Fruit fly (Drosophila melanogaster) whole organism, wandering third instar larva: ENCODE measurements around the gene CG4455.

Experiments used
- Hr83 ChIP-seq: fragments of 200-300 bp; sonication (Bioruptor generic); optimal IDR thresholded peaks from 2 replicates; lab custom pipeline; 2016; ENCODE audit warnings: missing biosample characterization, mild to moderate bottlenecking, missing genetic modification characterization, moderate library complexity; ENCODE audit not compliant: poor library complexity, severe bottlenecking
- Sp1 ChIP-seq: fragments of 200-800 bp; sonication (Bioruptor generic); optimal IDR thresholded peaks from 3 replicates; lab custom pipeline; 2019; ENCODE audit warnings: missing biosample characterization, mild to moderate bottlenecking, missing genetic modification characterization, moderate library complexity
- br ChIP-seq: fragments of 200-800 bp; sonication (Bioruptor generic); optimal IDR thresholded peaks from 2 replicates; lab custom pipeline; 2016; ENCODE audit warnings: missing biosample characterization, missing genetic modification characterization
- dmrt93B ChIP-seq: fragments of 200-800 bp; sonication (Bioruptor generic); optimal IDR thresholded peaks from 2 replicates; lab custom pipeline; 2018; ENCODE audit warnings: missing biosample characterization, mild to moderate bottlenecking, missing genetic modification characterization

DNA sequence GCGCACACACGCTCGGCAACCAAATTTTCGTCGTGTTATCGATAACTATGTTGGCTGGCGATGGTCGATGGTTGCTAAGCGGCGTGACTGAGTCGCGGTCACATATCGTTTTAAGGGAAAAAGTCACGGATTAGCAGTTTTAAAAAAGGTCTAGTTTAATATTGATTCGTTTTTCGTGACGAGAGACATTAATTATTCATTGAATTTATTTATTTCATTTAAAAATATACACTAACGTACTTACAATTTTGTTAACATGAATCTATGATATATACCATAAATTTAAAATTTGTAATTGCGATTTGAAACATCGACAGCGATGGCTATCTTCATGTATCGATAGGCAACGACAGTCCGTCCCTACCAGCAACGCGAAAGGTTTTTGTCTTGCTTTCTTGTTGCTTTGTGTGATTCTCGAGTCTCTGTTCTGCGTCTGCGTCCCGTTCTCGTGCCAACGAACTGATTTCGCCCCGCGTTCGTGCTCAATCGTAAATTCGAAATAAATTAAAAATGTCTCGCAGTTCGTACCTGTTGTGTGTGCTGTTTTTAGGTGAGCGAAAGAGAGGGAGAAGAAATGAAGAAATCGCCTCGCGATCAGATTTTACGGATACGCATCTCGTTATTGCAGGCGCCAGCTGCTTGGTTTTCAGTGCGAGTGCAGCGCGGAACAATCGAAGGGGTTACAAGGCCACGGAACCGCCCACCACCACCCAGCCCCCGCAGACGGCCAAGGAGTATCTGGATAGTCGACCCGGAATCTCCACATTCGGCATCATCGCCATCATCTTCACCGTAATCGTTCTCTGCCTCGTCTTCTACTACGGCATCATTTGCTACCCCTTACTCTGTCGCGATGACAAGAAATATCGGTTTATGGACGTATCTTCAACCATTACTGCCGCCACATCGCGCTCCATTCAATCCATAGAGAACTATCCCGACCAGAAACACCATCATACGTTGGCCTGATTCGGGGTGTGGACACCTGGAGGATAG lies at the start of gene CG4455, which contains the start of the genes Hyls1 and chif:
- TF ChIP-seq dmrt93B (GFP tag; lab: Kevin White, UChicago) (peak; percentile 37), Sp1 (GFP tag; lab: Kevin White, UChicago) (peak; percentile 58), br (GFP tag; lab: Kevin White, UChicago) (no peak), Hr83 (GFP tag; lab: Kevin White, UChicago) (peak; percentile 28)
